Fruit fly (Drosophila melanogaster) whole organism, embryonic: ENCODE results near the gene CG14302.

ENCODE experiments used
- Ada2b ChIP-seq: fragments of 200-800 bp; sonication (Bioruptor generic); IDR thresholded peaks from 2 replicates; pipeline ENCODE4 v1.3.6; 2022; ENCODE audit warnings: missing biosample characterization, missing genetic modification characterization
- Atf-2 ChIP-seq: fragments of 200-800 bp; sonication (Bioruptor generic); optimal IDR thresholded peaks from 2 replicates; lab custom pipeline; 2016; ENCODE audit warnings: missing biosample characterization, missing genetic modification characterization
- Atf6 ChIP-seq: fragments of 200-800 bp; sonication (Bioruptor generic); IDR thresholded peaks from 2 replicates; pipeline ENCODE4 v1.3.6; 2022; ENCODE audit warnings: missing biosample characterization, missing genetic modification characterization
- CG1024 ChIP-seq: fragments of 200-800 bp; sonication (Bioruptor generic); IDR thresholded peaks from 2 replicates; pipeline ENCODE4 v1.3.6; 2022; ENCODE audit warnings: missing biosample characterization, missing genetic modification characterization
- CG12236 ChIP-seq: fragments of 200-800 bp; sonication (Bioruptor generic); optimal IDR thresholded peaks from 2 replicates; lab custom pipeline; 2016; ENCODE audit warnings: missing biosample characterization, missing genetic modification characterization
- CG13424 ChIP-seq: fragments of 200-800 bp; sonication (Bioruptor generic); optimal IDR thresholded peaks from 2 replicates; lab custom pipeline; 2019; ENCODE audit warnings: missing biosample characterization, mild to moderate bottlenecking, missing genetic modification characterization, moderate library complexity
- CG14014 ChIP-seq: fragments of 200-800 bp; sonication (Bioruptor generic); IDR thresholded peaks from 2 replicates; pipeline ENCODE4 v1.3.6; 2022; ENCODE audit warnings: missing biosample characterization, missing genetic modification characterization
- CG17328 ChIP-seq: fragments of 200-800 bp; sonication (Bioruptor generic); IDR thresholded peaks from 2 replicates; pipeline ENCODE4 v1.3.6; 2022; ENCODE audit warnings: missing biosample characterization, missing genetic modification characterization
- CG1792 ChIP-seq: fragments of 200-800 bp; sonication (Bioruptor generic); optimal IDR thresholded peaks from 2 replicates; lab custom pipeline; 2016; ENCODE audit warnings: missing biosample characterization, missing genetic modification characterization
- CG18599 ChIP-seq: fragments of 200-800 bp; sonication (Bioruptor generic); optimal IDR thresholded peaks from 3 replicates; lab custom pipeline; 2017; ENCODE audit warnings: missing biosample characterization, missing genetic modification characterization, mild to moderate bottlenecking, moderate library complexity, missing genetic modification reagents
- CG30431 ChIP-seq: fragments of 200-800 bp; sonication (Bioruptor generic); optimal IDR thresholded peaks from 2 replicates; lab custom pipeline; 2017; ENCODE audit warnings: missing biosample characterization, missing genetic modification characterization
- CG32767 ChIP-seq: fragments of 200-800 bp; sonication (Bioruptor generic); IDR thresholded peaks from 2 replicates; pipeline ENCODE4 v1.3.6; 2022; ENCODE audit warnings: missing biosample characterization, missing genetic modification characterization
- CG34422 ChIP-seq: fragments of 200-800 bp; sonication (Bioruptor generic); IDR thresholded peaks from 3 replicates; pipeline ENCODE4 v1.3.6; 2022; ENCODE audit warnings: missing biosample characterization, missing genetic modification characterization
- CG3838 ChIP-seq: fragments of 200-800 bp; sonication (Bioruptor generic); optimal IDR thresholded peaks from 3 replicates; lab custom pipeline; 2016; ENCODE audit warnings: missing biosample characterization, missing genetic modification characterization
- CG4404 ChIP-seq: fragments of 200-800 bp; sonication (Bioruptor generic); IDR thresholded peaks from 2 replicates; pipeline ENCODE4 v1.3.6; 2022; ENCODE audit warnings: missing biosample characterization, missing genetic modification characterization
- CG4424 ChIP-seq: fragments of 200-800 bp; sonication (Bioruptor generic); optimal IDR thresholded peaks from 3 replicates; lab custom pipeline; 2016; ENCODE audit warnings: missing biosample characterization, missing genetic modification characterization
- CG6689 ChIP-seq: fragments of 200-800 bp; sonication (Bioruptor generic); IDR thresholded peaks from 2 replicates; pipeline ENCODE4 v1.3.6; 2022; ENCODE audit warnings: missing biosample characterization, missing genetic modification characterization
- CG7357 ChIP-seq: fragments of 200-800 bp; sonication (Bioruptor generic); IDR thresholded peaks from 3 replicates; pipeline ENCODE4 v1.3.6; 2022; ENCODE audit warnings: missing biosample characterization, missing genetic modification characterization
- CG7839 ChIP-seq: fragments of 200-800 bp; sonication (Bioruptor generic); optimal IDR thresholded peaks from 3 replicates; lab custom pipeline; 2018; ENCODE audit warnings: missing biosample characterization, mild to moderate bottlenecking, missing genetic modification characterization, moderate library complexity
- CG8388 ChIP-seq: fragments of 200-800 bp; sonication (Bioruptor generic); optimal IDR thresholded peaks from 2 replicates; lab custom pipeline; 2019; ENCODE audit warnings: missing biosample characterization, mild to moderate bottlenecking, missing genetic modification characterization, moderate library complexity
- CG9609 ChIP-seq: fragments of 200-800 bp; sonication (Bioruptor generic); optimal IDR thresholded peaks from 3 replicates; lab custom pipeline; 2016; ENCODE audit warnings: missing biosample characterization, missing genetic modification characterization
- Dad ChIP-seq: fragments of 200-800 bp; sonication (Bioruptor generic); optimal IDR thresholded peaks from 3 replicates; lab custom pipeline; 2016; ENCODE audit warnings: missing biosample characterization, missing genetic modification characterization
- Dll ChIP-seq: fragments of 200-800 bp; sonication (Bioruptor generic); IDR thresholded peaks from 4 replicates; pipeline ENCODE4 v1.3.6; 2022; ENCODE audit warnings: missing biosample characterization, missing genetic modification characterization; ENCODE audit not compliant: partially characterized antibody
- Doc3 ChIP-seq: fragments of 200-800 bp; sonication (Bioruptor generic); IDR thresholded peaks from 3 replicates; pipeline ENCODE4 v1.3.6; 2022; ENCODE audit warnings: missing biosample characterization, missing genetic modification characterization; ENCODE audit not compliant: partially characterized antibody
- Ets97D ChIP-seq: fragments of 200-800 bp; sonication (Bioruptor generic); optimal IDR thresholded peaks from 3 replicates; lab custom pipeline; 2016; ENCODE audit warnings: missing biosample characterization, missing genetic modification characterization
- HLH54F ChIP-seq: fragments of 200-800 bp; sonication (Bioruptor generic); optimal IDR thresholded peaks from 3 replicates; lab custom pipeline; 2016; ENCODE audit warnings: missing biosample characterization, missing genetic modification characterization
- Nf-YA ChIP-seq: fragments of 200-800 bp; sonication (Bioruptor generic); IDR thresholded peaks from 2 replicates; pipeline ENCODE4 v1.3.6; 2022; ENCODE audit warnings: missing biosample characterization, missing genetic modification characterization
- Sin3A ChIP-seq: fragments of >200 bp; optimal IDR thresholded peaks from 2 replicates; lab custom pipeline; 2018
- Sox100B ChIP-seq: fragments of 200-800 bp; sonication (Bioruptor generic); optimal IDR thresholded peaks from 3 replicates; lab custom pipeline; 2018; ENCODE audit warnings: missing biosample characterization, mild to moderate bottlenecking, missing genetic modification characterization
- Sry-β ChIP-seq: fragments of 200-800 bp; sonication (Bioruptor generic); optimal IDR thresholded peaks from 2 replicates; lab custom pipeline; 2018; ENCODE audit warnings: missing biosample characterization, mild to moderate bottlenecking, missing genetic modification characterization, moderate library complexity
- Xbp1 ChIP-seq: fragments of 200-800 bp; sonication (Bioruptor generic); optimal IDR thresholded peaks from 3 replicates; lab custom pipeline; 2016; ENCODE audit warnings: missing biosample characterization, mild to moderate bottlenecking, missing genetic modification characterization
- amos ChIP-seq: fragments of 200-800 bp; sonication (Bioruptor generic); IDR thresholded peaks from 2 replicates; pipeline ENCODE4 v1.3.6; 2022; ENCODE audit warnings: missing biosample characterization, missing genetic modification characterization; ENCODE audit not compliant: partially characterized antibody
- gcm2 ChIP-seq: fragments of 200-800 bp; sonication (Bioruptor generic); optimal IDR thresholded peaks from 2 replicates; lab custom pipeline; 2016; ENCODE audit warnings: missing biosample characterization, missing genetic modification characterization
- ham ChIP-seq: fragments of 200-800 bp; sonication (Bioruptor generic); IDR thresholded peaks from 2 replicates; pipeline ENCODE4 v1.3.6; 2022; ENCODE audit warnings: missing biosample characterization, missing genetic modification characterization
- hbn ChIP-seq: fragments of 200-800 bp; sonication (Bioruptor generic); IDR thresholded peaks from 2 replicates; pipeline ENCODE4 v1.3.6; 2022; ENCODE audit warnings: missing biosample characterization, missing genetic modification characterization; ENCODE audit not compliant: partially characterized antibody
- lmd ChIP-seq: fragments of 200-800 bp; sonication (Bioruptor generic); IDR thresholded peaks from 2 replicates; pipeline ENCODE4 v1.3.6; 2022; ENCODE audit warnings: missing biosample characterization, missing genetic modification characterization
- mld ChIP-seq: fragments of 200-800 bp; sonication (Bioruptor generic); IDR thresholded peaks from 3 replicates; pipeline ENCODE4 v1.3.6; 2022; ENCODE audit warnings: missing biosample characterization, missing genetic modification characterization; ENCODE audit not compliant: partially characterized antibody
- nmo ChIP-seq: fragments of 200-800 bp; sonication (Bioruptor generic); optimal IDR thresholded peaks from 2 replicates; lab custom pipeline; 2018; ENCODE audit warnings: missing biosample characterization, mild to moderate bottlenecking, missing genetic modification characterization, moderate library complexity
- p53 ChIP-seq: fragments of 200-800 bp; sonication (Bioruptor generic); optimal IDR thresholded peaks from 2 replicates; lab custom pipeline; 2016; ENCODE audit warnings: missing biosample characterization, missing genetic modification characterization
- phol ChIP-seq: fragments of 200-800 bp; sonication (Bioruptor generic); optimal IDR thresholded peaks from 3 replicates; lab custom pipeline; 2018; ENCODE audit warnings: missing biosample characterization, mild to moderate bottlenecking, missing genetic modification characterization, moderate library complexity
- prd ChIP-seq, 3 experiments: fragments of >200 bp in 2 of 3; fragments of 200-800 bp in 1 of 3; sonication (Bioruptor generic) in 1 of 3; optimal IDR thresholded peaks in 2 of 3; IDR thresholded peaks in 1 of 3; 2 replicates in 2 of 3; 3 replicates in 1 of 3; pipeline versions ENCODE4 v1.3.6 to Lab custom; 2017 to 2022; ENCODE audit warnings: missing biosample characterization in 1 of 3, missing genetic modification characterization in 1 of 3
- repo ChIP-seq: fragments of 200-800 bp; sonication (Bioruptor generic); optimal IDR thresholded peaks from 2 replicates; lab custom pipeline; 2016; ENCODE audit warnings: missing biosample characterization, missing genetic modification characterization
- sima ChIP-seq: fragments of 200-800 bp; sonication (Bioruptor generic); optimal IDR thresholded peaks from 2 replicates; lab custom pipeline; 2016; ENCODE audit warnings: missing biosample characterization, missing genetic modification characterization
- slbo ChIP-seq: fragments of 200-800 bp; sonication (Bioruptor generic); IDR thresholded peaks from 2 replicates; pipeline ENCODE4 v1.3.6; 2022; ENCODE audit warnings: missing biosample characterization, missing genetic modification characterization
- slou ChIP-seq: fragments of 200-800 bp; sonication (Bioruptor generic); optimal IDR thresholded peaks from 3 replicates; lab custom pipeline; 2016; ENCODE audit warnings: missing biosample characterization, missing genetic modification characterization
- so ChIP-seq: fragments of 200-800 bp; sonication (Bioruptor generic); IDR thresholded peaks from 3 replicates; pipeline ENCODE4 v1.3.6; 2022; ENCODE audit warnings: missing biosample characterization, missing genetic modification characterization
- tio ChIP-seq: fragments of 200-800 bp; sonication (Bioruptor generic); optimal IDR thresholded peaks from 2 replicates; lab custom pipeline; 2017; ENCODE audit warnings: missing biosample characterization, missing genetic modification characterization, inconsistent platforms
- tll ChIP-seq, 2 experiments: fragments of 200-800 bp in 1 of 2; fragments of >200 bp in 1 of 2; sonication (Bioruptor generic) in 1 of 2; optimal IDR thresholded peaks; 2 replicates each; lab custom pipeline; 2017 to 2019; ENCODE audit warnings: missing biosample characterization in 2 of 2, missing genetic modification characterization in 2 of 2, mild to moderate bottlenecking in 1 of 2, moderate library complexity in 1 of 2
- tup ChIP-seq: fragments of 200-800 bp; sonication (Bioruptor generic); optimal IDR thresholded peaks from 2 replicates; lab custom pipeline; 2016; ENCODE audit warnings: missing biosample characterization, mild to moderate bottlenecking, missing genetic modification characterization, moderate library complexity

The CG14302 gene

dm6 chr3R:18758548-18759257 is 26.2 kb downstream of the CG14302 start, which contains the start of gene Epg5:
Gene Epg5 (minus strand): TSS chr3R:18758873.
- TF ChIP-seq prd (optimal IDR thresholded peaks at IDR 0.05; lab: Kevin White, UChicago) (no peak), prd (GFP tag; IDR thresholded peaks at IDR 0.05; lab: Robert Waterston, UW) (peak; percentile 82), CG4424 (GFP tag; lab: Kevin White, UChicago) (peak; percentile 72), Ada2b (GFP tag; lab: Robert Waterston, UW) (peak; percentile 47; the same call in 1 of the 2 replicates), Atf-2 (GFP tag; lab: Kevin White, UChicago) (peak; percentile 55), repo (GFP tag; lab: Kevin White, UChicago) (peak; percentile 38), tio (no peak), lmd (GFP tag; lab: Robert Waterston, UW) (peak; percentile 77), Sin3A (peak; percentile 93), mld (GFP tag; lab: Robert Waterston, UW) (peak; percentile 90), CG7839 (no peak), CG17328 (peak; percentile 63), CG4404 (GFP tag; lab: Robert Waterston, UW) (peak; percentile 63), CG7357 (0 out of 3 replicates have a peak, but pooled peaks have one; percentile 62), hbn (peak; percentile 98), p53 (GFP tag; lab: Kevin White, UChicago) (peak; percentile 11), amos (peak; percentile 94), CG12236 (GFP tag; lab: Kevin White, UChicago) (no peak), CG3838 (GFP tag; lab: Kevin White, UChicago) (peak; percentile 20), Ets97D (peak; percentile 76), CG18599 (peak; percentile 66), CG32767 (GFP tag; lab: Robert Waterston, UW) (peak; percentile 43; the same call in 1 of the 2 replicates), ham (GFP tag; lab: Robert Waterston, UW) (peak; percentile 65; the same call in 1 of the 2 replicates), Sry-β (GFP tag; lab: Kevin White, UChicago) (peak; percentile 26), CG30431 (GFP tag; lab: Kevin White, UChicago) (peak; percentile 30), Dll (GFP tag; lab: Robert Waterston, UW) (peak; percentile 100), CG1792 (GFP tag; lab: Kevin White, UChicago) (peak; percentile 35), Atf6 (GFP tag; lab: Robert Waterston, UW) (no peak), slbo (GFP tag; lab: Robert Waterston, UW) (peak; percentile 90), tup (GFP tag; lab: Kevin White, UChicago) (peak; percentile 69), nmo (GFP tag; lab: Kevin White, UChicago) (peak; percentile 88), CG6689 (GFP tag; lab: Robert Waterston, UW) (peak; percentile 55; the same call in 1 of the 2 replicates), CG13424 (tag; lab: Kevin White, UChicago) (peak; percentile 70), so (GFP tag; lab: Robert Waterston, UW) (peak; percentile 66; the same call in 2 of the 3 replicates), CG34422 (GFP tag; lab: Robert Waterston, UW) (peak; percentile 83; the same call in 2 of the 3 replicates), HLH54F (GFP tag; lab: Kevin White, UChicago) (peak; percentile 82), Sox100B (no peak), gcm2 (GFP tag; lab: Kevin White, UChicago) (peak; percentile 9), Doc3 (GFP tag; lab: Robert Waterston, UW) (peak; percentile 99), tll (GFP tag; optimal IDR thresholded peaks at IDR 0.05; lab: Kevin White, UChicago) (peak in 1 of 2 experiments; percentile 62), sima (GFP tag; lab: Kevin White, UChicago) (no peak), CG9609 (GFP tag; lab: Kevin White, UChicago) (peak; percentile 59), slou (GFP tag; lab: Kevin White, UChicago) (peak; percentile 80), phol (tag; lab: Kevin White, UChicago) (peak; percentile 80), CG1024 (GFP tag; lab: Robert Waterston, UW) (no peak), Xbp1 (GFP tag; lab: Kevin White, UChicago) (peak; percentile 83), Nf-YA (0 out of 2 replicates have a peak, but pooled peaks have one; percentile 20), CG14014 (peak; percentile 81), Dad (peak; percentile 69), CG8388 (GFP tag; lab: Kevin White, UChicago) (no peak)
